Fruit fly (Drosophila melanogaster): ENCODE measurements around the gene Vha100-2.

Vha100-2 gene

DNA sequence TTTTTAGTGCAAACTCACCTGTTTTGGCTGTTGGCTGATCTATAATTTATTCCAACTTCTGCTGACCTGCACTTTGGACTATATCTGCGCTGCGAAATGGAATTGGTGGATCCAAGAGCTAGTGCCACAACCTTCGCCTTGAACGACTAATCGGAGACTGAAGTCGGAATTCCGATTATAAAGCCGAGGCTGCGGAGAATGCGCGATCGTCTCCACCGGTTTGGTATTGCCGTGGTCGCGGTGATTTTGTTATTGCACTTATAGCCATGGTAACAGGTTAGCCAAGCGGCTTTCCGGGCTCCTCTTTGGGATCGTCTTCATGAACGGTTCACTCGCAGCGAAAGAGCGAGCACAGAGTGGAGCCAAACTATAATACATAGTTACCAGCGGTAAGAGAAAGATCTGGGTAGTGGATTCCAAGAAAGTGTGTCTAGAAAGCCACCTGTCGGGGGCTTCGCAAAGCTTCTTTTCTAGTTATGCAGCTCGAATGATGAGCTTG is 17.9 kb downstream of the Vha100-2 start, which contains the start of gene CG7675:
Gene CG7675, minus strand, starts transcription at position 165 of the 499 bp plus-strand sequence.
- no peak for TF ChIP-seq CG17801 (GFP tag; optimal IDR thresholded peaks at IDR 0.05; ENCODE audit: partially characterized antibody)

DNA sequence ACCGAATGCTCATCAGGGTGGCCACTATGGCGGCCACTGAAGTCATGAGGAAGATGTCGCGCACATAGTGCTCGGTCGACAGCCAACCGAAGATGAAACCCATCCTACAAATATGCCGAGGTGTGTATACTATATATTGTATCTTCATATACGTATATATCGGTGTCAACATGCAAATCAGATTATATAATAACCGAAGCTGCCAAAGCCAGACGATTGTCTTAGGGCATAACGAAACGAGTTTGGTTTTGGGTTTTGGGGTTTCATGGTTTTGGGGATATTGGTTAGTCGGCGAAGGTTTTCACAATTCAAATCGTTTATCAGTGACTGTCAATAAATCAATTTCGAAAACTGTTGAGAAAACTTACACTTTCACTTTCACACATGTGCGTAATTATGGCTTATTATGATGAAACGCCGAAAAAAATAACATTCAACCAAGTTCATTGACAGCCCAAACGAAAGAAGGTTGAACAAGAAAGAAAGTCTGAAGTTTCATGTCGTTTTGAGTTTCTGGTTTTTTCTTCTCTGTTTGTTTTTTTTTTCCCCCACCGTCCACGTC is 18.6 kb downstream of the Vha100-2 start:
- TF ChIP-seq CG17801 (GFP tag; optimal IDR thresholded peaks at IDR 0.05; ENCODE audit: partially characterized antibody), result no peak

DNA sequence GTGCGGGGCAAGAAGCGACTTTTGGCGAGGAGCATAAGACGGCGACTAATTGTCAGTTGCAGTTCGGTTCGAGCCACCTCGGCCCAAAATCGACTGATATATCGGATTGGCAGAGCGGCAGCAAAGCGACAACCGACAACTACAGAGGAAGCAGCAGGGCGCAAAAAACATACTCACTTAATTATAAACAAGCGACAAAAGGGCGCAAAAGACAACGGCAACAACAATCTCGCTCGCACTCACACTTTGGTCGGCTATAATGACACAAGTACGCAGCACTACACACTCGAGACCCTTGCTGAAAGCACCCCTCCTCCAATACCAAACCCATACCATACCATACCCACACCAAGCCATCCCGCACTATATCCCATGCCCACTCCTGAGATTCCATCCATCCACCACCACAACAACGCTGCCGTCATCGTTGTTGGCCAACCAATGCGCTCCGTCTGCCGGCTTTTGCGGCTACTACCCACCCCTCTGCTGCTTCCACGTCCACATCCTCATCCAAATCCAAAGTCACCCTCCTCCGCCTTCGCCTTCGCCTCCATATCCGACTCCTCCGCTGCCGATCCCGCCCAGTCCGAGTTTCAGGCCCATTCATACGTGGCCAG is 26.2 kb downstream of the Vha100-2 start, which contains the start of gene gl:
Gene gl, minus strand, starts transcription at position 51 of the 617 bp plus-strand sequence.
- no peak for TF ChIP-seq CG17801 (GFP tag; optimal IDR thresholded peaks at IDR 0.05; ENCODE audit: partially characterized antibody)

DNA sequence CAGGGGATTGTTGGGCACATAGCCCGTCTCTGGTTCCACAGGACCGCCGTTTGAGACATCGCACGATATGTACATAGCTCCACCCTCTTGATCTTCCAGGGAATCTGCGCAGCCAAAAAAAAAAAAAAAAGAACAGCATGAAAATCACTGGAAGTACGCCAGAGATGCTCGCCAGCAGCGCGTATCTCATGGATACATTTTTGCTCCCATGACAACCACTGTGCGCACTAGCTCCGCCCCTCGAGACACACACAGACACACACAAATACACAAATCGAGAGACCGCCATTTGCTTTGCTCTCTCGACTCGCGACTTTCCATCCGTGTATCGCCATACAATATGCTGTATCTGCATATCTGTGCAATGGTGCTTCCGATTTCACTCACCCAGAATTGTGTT is 27.6 kb downstream of the Vha100-2 start:
- TF ChIP-seq CG17801 (GFP tag; optimal IDR thresholded peaks at IDR 0.05; ENCODE audit: partially characterized antibody), result no peak

DNA sequence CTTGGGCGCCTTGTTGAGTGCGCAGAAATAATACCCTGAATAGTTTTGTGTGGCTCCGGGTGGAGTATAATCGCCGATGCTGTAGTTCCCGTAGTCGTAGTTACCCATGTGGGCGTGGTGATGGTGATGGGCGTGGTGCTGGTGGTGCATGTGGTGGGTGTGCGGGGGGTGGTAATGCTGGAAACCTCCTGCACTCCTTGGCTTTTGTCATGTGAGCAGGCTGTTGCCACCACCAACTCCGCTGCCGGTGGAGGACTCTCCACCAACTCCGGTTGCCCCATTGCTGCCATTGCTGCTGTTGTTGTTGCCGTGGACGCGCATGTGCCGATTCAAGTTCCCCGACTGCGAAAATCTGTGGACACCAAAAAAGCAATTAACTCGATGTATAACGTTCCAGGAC is 30.4 kb downstream of the Vha100-2 start:
- no peak for TF ChIP-seq CG17801 (GFP tag; optimal IDR thresholded peaks at IDR 0.05; ENCODE audit: partially characterized antibody)

DNA sequence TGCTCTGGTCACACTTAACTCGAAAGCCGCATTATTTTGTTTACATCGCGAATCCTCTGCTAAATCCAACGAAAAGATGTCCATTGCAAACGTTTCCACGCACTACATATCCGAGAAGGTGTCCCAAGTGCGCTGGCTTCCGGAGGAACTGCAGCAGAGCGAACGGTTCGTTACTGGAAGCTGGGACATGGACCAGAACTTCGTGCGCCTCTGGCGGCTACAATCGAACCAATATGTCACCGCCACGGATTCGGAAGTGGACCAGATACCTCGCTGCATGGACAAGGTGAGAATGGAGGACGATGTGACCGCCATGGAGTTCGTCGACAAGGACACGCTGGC is 32.4 kb downstream of the Vha100-2 start:
- TF ChIP-seq CG17801 (GFP tag; optimal IDR thresholded peaks at IDR 0.05; ENCODE audit: partially characterized antibody), result no peak

DNA sequence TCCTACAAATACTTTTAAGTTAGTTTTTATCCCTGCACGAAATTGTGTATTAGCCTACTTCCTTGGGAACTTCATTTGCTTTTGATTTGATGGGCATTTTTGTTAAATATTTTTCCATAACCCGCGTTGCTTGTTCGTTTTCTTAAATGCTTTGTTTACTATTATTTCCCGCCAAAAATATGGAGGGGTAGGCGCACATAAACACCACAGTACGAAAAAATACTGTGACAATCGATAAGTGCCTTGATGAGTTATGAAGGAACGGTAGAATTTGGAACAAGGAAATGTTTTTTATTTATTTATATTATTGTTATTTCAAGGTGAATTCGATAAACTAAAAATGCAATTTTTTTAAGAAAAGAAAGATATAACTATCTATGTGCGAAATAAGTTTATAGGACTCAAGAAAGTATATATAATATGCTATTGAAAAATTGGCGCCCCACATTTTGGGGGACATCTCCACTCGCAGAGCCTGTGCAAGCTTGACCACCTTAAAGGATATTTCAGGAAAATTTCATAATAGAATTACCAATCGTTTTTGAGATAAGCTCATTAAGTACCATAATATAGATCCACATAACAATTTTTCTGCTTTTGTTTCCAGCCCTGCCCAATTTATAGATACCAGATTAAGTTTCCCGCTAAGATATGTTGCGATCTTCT is 32.9 kb downstream of the Vha100-2 start, which contains the start of the genes WRNexo and Nup43:
Gene WRNexo, minus strand, starts transcription at position 185 of the 666 bp plus-strand sequence.
Gene Nup43, plus strand, starts transcription at position 661 of the 666 bp plus-strand sequence.
- TF ChIP-seq CG17801 (GFP tag; optimal IDR thresholded peaks at IDR 0.05; ENCODE audit: partially characterized antibody), result no peak

DNA sequence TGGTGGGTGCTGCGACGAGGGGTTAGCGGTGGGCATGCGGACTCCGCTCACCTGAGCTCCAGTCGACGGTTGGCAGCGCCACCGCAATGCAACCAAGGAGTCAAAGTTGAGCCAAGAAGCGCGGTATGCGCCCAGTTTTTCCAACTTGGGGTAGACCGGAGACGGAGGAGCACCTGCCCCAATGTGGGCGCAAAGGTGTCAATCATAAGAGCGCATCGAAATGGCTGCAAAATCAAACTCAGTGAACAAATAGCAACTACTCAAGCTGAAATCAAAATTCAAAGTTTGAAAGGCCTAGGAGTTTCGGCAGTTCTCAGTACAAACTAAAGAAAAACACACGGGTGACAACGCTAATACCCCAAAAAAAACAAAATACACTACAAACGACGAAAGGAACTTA is 37.3 kb downstream of the Vha100-2 start, which contains the start of gene hmw:
Gene hmw, plus strand, starts transcription at position 301 of the 400 bp plus-strand sequence.
- TF ChIP-seq CG17801 (GFP tag; optimal IDR thresholded peaks at IDR 0.05; ENCODE audit: partially characterized antibody), result no peak

DNA sequence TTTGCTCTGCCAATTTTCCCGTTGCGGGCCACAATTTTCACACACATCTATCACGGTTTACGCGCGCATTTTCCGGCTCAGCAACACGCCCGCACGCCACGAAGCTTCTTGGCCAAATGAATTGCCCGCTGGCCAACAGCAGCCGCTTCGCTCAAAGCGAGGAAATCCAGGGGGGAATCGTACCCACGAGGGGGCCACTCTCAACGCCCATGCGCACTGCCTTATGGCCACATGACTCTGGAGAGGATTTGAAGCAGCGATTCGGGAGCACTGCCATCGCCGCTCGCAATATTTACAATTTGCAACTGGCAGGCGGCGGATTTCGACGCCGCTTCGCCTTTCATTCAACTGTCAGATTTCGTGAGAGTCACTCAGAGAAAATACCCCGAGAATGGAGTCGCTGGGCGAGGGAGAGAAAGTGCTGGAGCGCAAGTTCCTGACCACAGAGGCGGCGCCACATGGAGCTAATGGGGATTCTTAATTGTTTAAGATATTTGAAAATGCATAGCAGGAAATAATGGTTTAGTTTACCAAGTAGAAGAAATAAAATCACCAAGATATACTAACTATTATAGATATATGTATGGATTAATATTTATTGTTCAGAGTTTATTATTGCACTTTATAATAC is 38.2 kb downstream of the Vha100-2 start, which contains the start of gene CG15803:
Gene CG15803, minus strand, starts transcription at position 99 of the 631 bp plus-strand sequence.
- no peak for TF ChIP-seq CG17801 (GFP tag; optimal IDR thresholded peaks at IDR 0.05; ENCODE audit: partially characterized antibody)

DNA sequence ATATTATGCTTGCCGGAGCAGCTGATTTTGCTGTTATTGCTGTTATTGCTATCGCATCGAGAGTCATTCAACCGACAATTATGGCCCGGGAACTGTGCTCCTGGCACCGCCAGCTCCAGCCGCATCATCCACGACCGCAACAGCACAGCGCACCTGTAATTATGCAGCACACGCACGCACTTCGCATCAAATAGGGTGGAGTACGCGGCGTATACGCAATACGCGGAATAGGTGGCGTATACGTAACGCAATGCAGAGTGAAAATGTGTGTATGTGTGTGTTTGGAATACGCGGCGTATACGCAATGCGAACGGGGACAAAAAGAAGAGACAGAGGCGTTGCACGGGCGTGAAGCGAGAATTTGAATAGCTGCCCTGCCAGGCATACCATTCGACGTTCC is 43.2 kb downstream of the Vha100-2 start:
- no peak for TF ChIP-seq CG17801 (GFP tag; optimal IDR thresholded peaks at IDR 0.05; ENCODE audit: partially characterized antibody)

Measured in ovary, adult (tissue).